Worm (Caenorhabditis elegans) whole organism, L2 larva: ENCODE results near the gene B0244.7.

Source experiments
- C34F6.9 ChIP-seq: fragments of 150-350 bp; optimal IDR thresholded peaks from 2 replicates; lab custom pipeline; 2014; ENCODE audit warnings: missing biosample characterization, missing genetic modification characterization
- F13H6.1 ChIP-seq: sonication (generic microtip); optimal IDR thresholded peaks from 2 replicates; lab custom pipeline; 2016; ENCODE audit warnings: missing genetic modification characterization, missing compliant biosample characterization
- Y55F3AM.14 ChIP-seq: fragments of 200-800 bp; sonication (Bioruptor generic); optimal IDR thresholded peaks from 2 replicates; lab custom pipeline; 2018; ENCODE audit warnings: mild to moderate bottlenecking, missing genetic modification characterization, missing compliant biosample characterization
- ZK546.5 ChIP-seq: sonication (generic microtip); optimal IDR thresholded peaks from 2 replicates; lab custom pipeline; 2017; ENCODE audit warnings: missing biosample characterization, missing genetic modification characterization
- ama-1 ChIP-seq: fragments of 150-350 bp; optimal IDR thresholded peaks from 2 replicates; lab custom pipeline; 2018; ENCODE audit warnings: inconsistent platforms
- egl-27 ChIP-seq: sonication (generic microtip); optimal IDR thresholded peaks from 3 replicates; lab custom pipeline; 2017; ENCODE audit warnings: missing biosample characterization, missing genetic modification reagents, missing genetic modification characterization
- elt-3 ChIP-seq: sonication (generic microtip); optimal IDR thresholded peaks from 2 replicates; lab custom pipeline; 2017; ENCODE audit warnings: missing biosample characterization, missing genetic modification characterization
- fos-1 ChIP-seq: fragments of 150-350 bp; optimal IDR thresholded peaks from 2 replicates; lab custom pipeline; 2014; ENCODE audit warnings: missing biosample characterization, missing genetic modification characterization
- lin-13 ChIP-seq: fragments of 150-350 bp; optimal IDR thresholded peaks from 2 replicates; lab custom pipeline; 2014; ENCODE audit warnings: missing biosample characterization, missing genetic modification reagents, missing genetic modification characterization
- lin-39 ChIP-seq: fragments of 150-350 bp; optimal IDR thresholded peaks from 2 replicates; lab custom pipeline; 2014; ENCODE audit warnings: missing biosample characterization, missing genetic modification reagents, missing genetic modification characterization
- lsy-2 ChIP-seq, 2 experiments: fragments of 150-350 bp in 1 of 2; sonication (generic microtip) in 1 of 2; optimal IDR thresholded peaks; 2 replicates each; lab custom pipeline; 2014 to 2017; ENCODE audit warnings: missing biosample characterization in 2 of 2, missing genetic modification characterization in 2 of 2
- mab-5 ChIP-seq: fragments of 150-350 bp; optimal IDR thresholded peaks from 2 replicates; lab custom pipeline; 2014; ENCODE audit warnings: missing biosample characterization, missing genetic modification characterization
- mdl-1 ChIP-seq, 2 experiments: fragments of 150-350 bp in 1 of 2; sonication (generic microtip) in 1 of 2; optimal IDR thresholded peaks; 2 replicates each; lab custom pipeline; 2017; ENCODE audit warnings: missing biosample characterization in 2 of 2, missing genetic modification characterization in 2 of 2
- nhr-11 ChIP-seq: fragments of 150-350 bp; optimal IDR thresholded peaks from 2 replicates; lab custom pipeline; 2014; ENCODE audit warnings: missing biosample characterization, missing genetic modification characterization
- nhr-12 ChIP-seq: fragments of 150-350 bp; optimal IDR thresholded peaks from 2 replicates; lab custom pipeline; 2014; ENCODE audit warnings: missing biosample characterization, missing genetic modification characterization
- nhr-129 ChIP-seq: fragments of 150-350 bp; optimal IDR thresholded peaks from 2 replicates; lab custom pipeline; 2014; ENCODE audit warnings: missing biosample characterization, missing genetic modification characterization
- nhr-21 ChIP-seq: fragments of 150-350 bp; optimal IDR thresholded peaks from 2 replicates; lab custom pipeline; 2014; ENCODE audit warnings: missing biosample characterization, missing genetic modification characterization
- nhr-23 ChIP-seq: fragments of 150-350 bp; optimal IDR thresholded peaks from 2 replicates; lab custom pipeline; 2014; ENCODE audit warnings: missing biosample characterization, missing genetic modification reagents, missing genetic modification characterization
- nhr-237 ChIP-seq: fragments of 150-350 bp; optimal IDR thresholded peaks from 2 replicates; lab custom pipeline; 2014; ENCODE audit warnings: missing biosample characterization, missing genetic modification characterization
- nhr-25 ChIP-seq: fragments of 150-350 bp; sonication (generic microtip); optimal IDR thresholded peaks from 3 replicates; lab custom pipeline; 2014; ENCODE audit warnings: missing biosample characterization, missing genetic modification characterization
- nhr-77 ChIP-seq: fragments of 150-350 bp; optimal IDR thresholded peaks from 2 replicates; lab custom pipeline; 2014; ENCODE audit warnings: missing biosample characterization, missing genetic modification characterization
- sem-4 ChIP-seq: fragments of 150-350 bp; optimal IDR thresholded peaks from 2 replicates; lab custom pipeline; 2014; ENCODE audit warnings: missing biosample characterization, missing genetic modification reagents, missing genetic modification characterization
- skn-1 ChIP-seq: sonication (generic microtip); optimal IDR thresholded peaks from 2 replicates; lab custom pipeline; 2017; ENCODE audit warnings: missing biosample characterization, missing genetic modification characterization
- sma-3 ChIP-seq: sonication (generic microtip); optimal IDR thresholded peaks from 2 replicates; lab custom pipeline; 2016; ENCODE audit warnings: missing genetic modification reagents, missing genetic modification characterization, missing compliant biosample characterization
- sma-9 ChIP-seq, 2 experiments: fragments of 150-350 bp in 1 of 2; sonication (generic microtip) in 1 of 2; optimal IDR thresholded peaks; 2 replicates each; lab custom pipeline; 2014 to 2016; ENCODE audit warnings: missing genetic modification characterization in 2 of 2, mild to moderate bottlenecking in 1 of 2, missing biosample characterization in 1 of 2, missing compliant biosample characterization in 1 of 2, missing genetic modification reagents in 1 of 2, moderate library complexity in 1 of 2
- unc-55 ChIP-seq: fragments of 150-350 bp; sonication (generic microtip); optimal IDR thresholded peaks from 3 replicates; lab custom pipeline; 2014; ENCODE audit warnings: missing biosample characterization, missing genetic modification reagents, missing genetic modification characterization
- zag-1 ChIP-seq: fragments of 150-350 bp; optimal IDR thresholded peaks from 2 replicates; lab custom pipeline; 2014; ENCODE audit warnings: missing biosample characterization, missing genetic modification characterization
- ztf-1 ChIP-seq: fragments of 200-800 bp; sonication (Bioruptor generic); conservative IDR thresholded peaks from 2 replicates; pipeline ENCODE4 v1.3.6; 2022; ENCODE audit warnings: missing genetic modification characterization, missing compliant biosample characterization

B0244.7 gene

DNA sequence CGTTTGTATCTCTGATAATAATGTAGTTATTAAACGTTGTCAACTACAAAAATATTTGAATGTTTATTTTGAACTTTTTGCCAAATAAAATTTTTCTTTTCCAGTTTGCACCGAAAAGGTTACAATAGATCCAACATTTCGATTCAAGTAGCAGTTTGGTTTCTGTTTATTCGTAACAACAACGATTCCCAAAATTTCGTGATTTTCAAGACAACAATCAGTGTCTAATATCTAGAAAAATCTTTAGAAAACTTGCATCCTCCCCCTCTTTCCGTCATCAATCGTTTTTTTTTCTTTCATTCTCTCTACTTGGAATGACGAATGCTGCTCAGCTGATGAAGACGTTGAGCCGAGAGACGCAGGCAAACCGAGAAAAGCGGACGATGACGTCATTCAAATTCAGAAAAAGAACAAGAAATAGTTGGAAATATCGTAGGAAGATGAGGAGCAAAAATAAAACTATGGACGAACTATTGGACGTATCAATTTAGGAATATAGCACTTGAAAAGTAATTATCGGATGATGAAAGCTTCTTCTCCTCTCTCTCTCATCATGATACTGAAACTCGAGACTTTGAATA lies 27.3 kb downstream of the B0244.7 start (continued):
- TF ChIP-seq ZK546.5 (no peak), skn-1 (tag; lab: Kevin White, UChicago) (no peak), lin-13 (peak; percentile 62), nhr-25 (tag; lab: Kevin White, UChicago) (no peak)

DNA sequence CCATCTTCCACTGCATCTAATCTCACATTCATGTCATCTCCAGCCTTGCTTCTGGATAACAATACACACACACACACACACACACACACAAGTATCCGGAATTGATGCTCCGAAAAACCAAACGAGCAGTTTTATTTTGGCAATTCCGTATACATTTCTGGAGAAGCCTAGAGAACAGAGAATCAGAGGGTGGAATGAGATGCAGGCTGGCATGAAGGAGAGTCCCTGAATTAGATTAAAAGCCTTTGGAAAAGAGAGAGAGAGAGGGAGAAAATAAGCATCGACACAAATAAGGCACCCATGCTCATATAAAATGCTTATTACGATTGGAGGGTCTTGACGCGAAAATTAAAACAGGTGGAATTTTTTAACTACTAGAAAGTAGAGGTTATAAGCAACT lies 29.4 kb downstream of the B0244.7 start:
- TF ChIP-seq nhr-12 (no peak), sem-4 (peak; percentile 36), nhr-129 (tag; lab: Kevin White, UChicago) (no peak), mab-5 (tag; lab: Kevin White, UChicago) (no peak), egl-27 (tag; lab: Kevin White, UChicago) (no peak), lin-39 (no peak), skn-1 (tag; lab: Kevin White, UChicago) (no peak), unc-55 (GFP tag; lab: Kevin White, UChicago) (peak; percentile 32), ama-1 (lab: Kevin White, UChicago) (no peak), zag-1 (tag; lab: Kevin White, UChicago) (no peak), nhr-21 (tag; lab: Kevin White, UChicago) (no peak), Y55F3AM.14 (GFP tag; lab: Kevin White, UChicago) (no peak), fos-1 (tag; lab: Kevin White, UChicago) (no peak), C34F6.9 (tag; lab: Kevin White, UChicago) (peak; percentile 2), nhr-23 (no peak)

DNA sequence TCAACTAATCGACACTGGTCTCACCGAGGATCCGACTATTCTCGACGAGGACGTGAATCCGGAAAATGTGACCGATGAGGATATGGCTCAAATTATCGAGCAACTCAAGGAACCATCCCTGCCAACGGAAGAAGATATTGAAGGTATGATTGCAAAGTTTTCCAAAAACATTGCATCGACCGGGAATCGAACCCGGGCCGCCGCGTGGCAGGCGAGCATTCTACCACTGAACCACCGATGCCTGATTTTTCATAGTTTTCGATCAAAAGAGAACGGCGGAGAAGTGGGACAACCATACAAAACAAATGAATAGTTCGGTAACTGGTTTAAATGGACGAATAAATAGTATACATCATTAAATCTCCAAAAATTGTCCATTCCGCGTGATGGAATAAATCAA lies 30.6 kb downstream of the B0244.7 start:
- no peak for TF ChIP-seq ztf-1
- TF ChIP-seq sma-3 (GFP tag; lab: Kevin White, UChicago) = peak; percentile 2

DNA sequence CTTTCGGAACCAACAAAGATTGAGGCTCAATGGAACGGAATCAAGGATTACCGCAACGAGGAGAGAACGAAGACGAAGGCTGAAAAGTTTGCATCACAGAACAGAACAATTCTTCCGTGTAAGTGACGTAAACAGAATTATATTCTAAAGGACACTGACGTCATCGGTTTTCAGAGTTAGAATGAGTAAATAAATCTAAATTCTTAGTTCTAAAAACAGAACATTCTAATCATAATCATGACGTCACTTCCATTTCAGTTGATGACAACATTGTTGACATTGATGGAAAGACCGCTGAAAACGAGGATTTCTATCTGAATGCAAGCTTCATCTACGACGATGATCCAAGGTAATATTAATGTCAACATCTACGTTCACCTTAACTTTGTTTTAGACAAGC lies 32.7 kb downstream of the B0244.7 start:
- peak; percentile 1 for TF ChIP-seq C34F6.9 (tag; lab: Kevin White, UChicago)
- peak; percentile 49 for TF ChIP-seq unc-55 (GFP tag; lab: Kevin White, UChicago)
- TF ChIP-seq lin-13 = no peak
- TF ChIP-seq elt-3 (tag; lab: Kevin White, UChicago) = no peak
- peak in 1 of 2 experiments; percentile 32 for TF ChIP-seq lsy-2 (tag; optimal IDR thresholded peaks at IDR 0.05; lab: Kevin White, UChicago)
- peak; percentile 22 for TF ChIP-seq nhr-21 (tag; lab: Kevin White, UChicago)
- peak; percentile 14 for TF ChIP-seq sma-9 (GFP tag; optimal IDR thresholded peaks at IDR 0.05; lab: Kevin White, UChicago)
- no peak for TF ChIP-seq sma-9 (tag; optimal IDR thresholded peaks at IDR 0.05; lab: Kevin White, UChicago)
- no peak for TF ChIP-seq mdl-1 (tag; optimal IDR thresholded peaks at IDR 0.05; lab: Kevin White, UChicago)
- no peak for TF ChIP-seq ZK546.5

DNA sequence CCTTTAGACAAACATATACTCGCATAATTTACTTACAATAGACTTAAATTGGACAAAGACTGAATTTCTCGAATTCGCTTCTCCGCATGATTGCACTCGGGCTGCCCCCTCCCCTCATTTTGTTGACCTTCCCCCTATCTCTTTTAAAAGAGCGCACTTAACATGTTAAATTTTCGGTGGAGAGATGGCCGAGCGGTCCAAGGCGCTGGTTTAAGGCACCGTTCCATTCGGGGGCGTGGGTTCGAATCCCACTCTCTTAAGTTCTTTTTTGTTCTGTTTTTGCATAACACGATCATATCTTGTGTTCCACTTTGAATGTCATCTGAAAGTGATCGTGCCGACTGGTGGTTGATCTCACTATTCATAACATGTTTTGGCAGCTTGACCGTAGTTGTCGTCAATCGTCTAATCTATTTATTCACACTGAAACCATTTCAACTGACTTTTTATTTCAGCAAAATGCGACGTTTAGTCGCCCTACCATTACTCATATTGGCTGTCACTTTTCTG lies 38.5 kb downstream of the B0244.7 start, which contains the start of gene cutl-23:
cutl-23 (plus strand) TSS at position 460 of the 510 bp plus-strand sequence.
- TF ChIP-seq sma-3 (GFP tag; lab: Kevin White, UChicago) (peak; percentile 12), F13H6.1 (tag; lab: Kevin White, UChicago) (peak; percentile 21), sma-9 (GFP tag; optimal IDR thresholded peaks at IDR 0.05; lab: Kevin White, UChicago) (peak; percentile 25), sma-9 (tag; optimal IDR thresholded peaks at IDR 0.05; lab: Kevin White, UChicago) (no peak), nhr-25 (tag; lab: Kevin White, UChicago) (no peak), nhr-12 (no peak)

DNA sequence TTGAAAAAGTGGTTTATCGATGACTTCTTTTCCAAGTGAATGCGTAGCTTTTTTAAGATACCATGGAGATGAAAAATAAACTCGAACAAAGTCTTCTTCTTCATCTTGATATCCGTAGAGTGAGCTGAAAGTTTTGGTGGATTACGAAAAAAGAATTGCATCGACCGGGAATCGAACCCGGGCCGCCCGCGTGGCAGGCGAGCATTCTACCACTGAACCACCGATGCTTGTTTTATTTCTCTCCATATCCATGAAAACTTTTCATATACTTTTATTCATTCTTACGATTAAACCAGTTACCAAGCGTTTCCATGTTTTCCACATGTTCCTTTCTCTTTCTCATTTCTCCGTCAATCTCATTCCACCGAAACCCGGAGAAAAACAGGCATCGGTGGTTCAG lies 50.8 kb downstream of the B0244.7 start:
- TF ChIP-seq nhr-11 (tag; lab: Kevin White, UChicago) (no peak), ztf-1 (no peak), mdl-1 (tag; optimal IDR thresholded peaks at IDR 0.05; lab: Kevin White, UChicago) (no peak), nhr-237 (tag; lab: Kevin White, UChicago) (no peak), nhr-77 (tag; lab: Kevin White, UChicago) (no peak)
